Fruit fly (Drosophila melanogaster) whole organism, pupa: Measurements from ENCODE around the gene scw.

Experiments
- CG13204 ChIP-seq: fragments of 200-800 bp; sonication (Bioruptor generic); optimal IDR thresholded peaks from 2 replicates; lab custom pipeline; 2018; ENCODE audit warnings: missing biosample characterization, mild to moderate bottlenecking, missing genetic modification characterization, moderate library complexity
- CG15710 ChIP-seq: fragments of 200-800 bp; sonication (Bioruptor generic); optimal IDR thresholded peaks from 2 replicates; lab custom pipeline; 2018; ENCODE audit warnings: missing biosample characterization, mild to moderate bottlenecking, missing genetic modification characterization, moderate library complexity
- CG32121 ChIP-seq: fragments of 200-800 bp; sonication (Bioruptor generic); IDR thresholded peaks from 2 replicates; pipeline ENCODE4 v1.3.6; 2022; ENCODE audit warnings: missing biosample characterization, missing genetic modification characterization
- CG8159 ChIP-seq: fragments of 200-800 bp; sonication (Bioruptor generic); optimal IDR thresholded peaks from 3 replicates; lab custom pipeline; 2018; ENCODE audit warnings: missing biosample characterization, mild to moderate bottlenecking, missing genetic modification characterization, moderate library complexity
- CG9948 ChIP-seq: fragments of 200-800 bp; sonication (Bioruptor generic); optimal IDR thresholded peaks from 2 replicates; lab custom pipeline; 2018; ENCODE audit warnings: missing biosample characterization, mild to moderate bottlenecking, missing genetic modification characterization, moderate library complexity
- Pif1A ChIP-seq: fragments of 200-800 bp; sonication (Bioruptor generic); optimal IDR thresholded peaks from 3 replicates; lab custom pipeline; 2016; ENCODE audit warnings: missing biosample characterization, missing genetic modification characterization
- Pif1B ChIP-seq: fragments of 200-800 bp; sonication (Bioruptor generic); optimal IDR thresholded peaks from 3 replicates; lab custom pipeline; 2016; ENCODE audit warnings: missing biosample characterization, missing genetic modification characterization
- Snoo ChIP-seq: fragments of 200-800 bp; sonication (Bioruptor generic); optimal IDR thresholded peaks from 3 replicates; lab custom pipeline; 2017; ENCODE audit warnings: missing biosample characterization, mild to moderate bottlenecking, missing genetic modification characterization, inconsistent platforms
- gl ChIP-seq: fragments of 200-800 bp; sonication (Bioruptor generic); optimal IDR thresholded peaks from 2 replicates; lab custom pipeline; 2018; ENCODE audit warnings: missing biosample characterization, mild to moderate bottlenecking, missing genetic modification characterization
- rn ChIP-seq: fragments of 200-800 bp; sonication (Bioruptor generic); IDR thresholded peaks from 2 replicates; pipeline ENCODE4 v1.3.6; 2022; ENCODE audit warnings: missing biosample characterization, missing genetic modification characterization

DNA sequence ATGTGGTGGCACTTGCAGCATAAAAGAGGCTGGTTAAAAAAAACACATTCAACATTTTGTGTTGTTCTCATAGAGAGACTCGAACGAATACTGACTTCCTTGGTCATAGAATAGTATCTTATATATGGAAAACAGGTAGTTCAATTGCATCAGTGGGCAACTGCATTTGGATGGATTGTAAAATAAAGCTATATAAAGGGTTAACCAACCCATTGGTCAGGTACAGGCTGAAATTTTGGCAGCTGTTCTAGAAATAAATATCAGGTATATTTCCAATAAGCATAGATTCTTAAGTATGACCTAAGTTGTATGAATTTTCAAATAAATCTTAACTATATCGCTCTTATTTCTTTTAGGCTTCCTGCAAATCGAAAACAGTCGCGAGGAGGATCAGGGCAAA is at the start of gene scw:
- no peak for TF ChIP-seq CG32121 (GFP tag; lab: Robert Waterston, UW)
- TF ChIP-seq gl, result no peak
- no peak for TF ChIP-seq CG8159
- TF ChIP-seq Pif1A (GFP tag; lab: Kevin White, UChicago), result no peak
- no peak for TF ChIP-seq CG13204 (GFP tag; lab: Kevin White, UChicago)
- no peak for TF ChIP-seq CG9948
- no peak for TF ChIP-seq CG15710
- TF ChIP-seq Snoo, result no peak
- no peak for TF ChIP-seq rn (GFP tag; lab: Robert Waterston, UW)
- no peak for TF ChIP-seq Pif1B (GFP tag; lab: Kevin White, UChicago)
